Worm (Caenorhabditis elegans) whole organism, midembryonic: ENCODE measurements around the gene R102.6.

Source experiments
- T22C8.4 ChIP-seq: fragments of 200-800 bp; sonication (Bioruptor generic); IDR thresholded peaks from 2 replicates; pipeline ENCODE4 v1.3.6; 2022; ENCODE audit warnings: missing genetic modification characterization, missing compliant biosample characterization
- cog-1 ChIP-seq: sonication (generic microtip); optimal IDR thresholded peaks from 2 replicates; lab custom pipeline; 2016; ENCODE audit warnings: missing genetic modification characterization, missing compliant biosample characterization
- flt-1 ChIP-seq: fragments of 200-800 bp; sonication (Bioruptor generic); IDR thresholded peaks from 2 replicates; pipeline ENCODE4 v1.3.6; 2022; ENCODE audit warnings: missing genetic modification characterization, missing compliant biosample characterization
- klf-2 ChIP-seq: fragments of 200-800 bp; sonication (Bioruptor generic); conservative IDR thresholded peaks from 2 replicates; pipeline ENCODE4 v1.3.6; 2022; ENCODE audit warnings: missing genetic modification reagents, missing genetic modification characterization, missing compliant biosample characterization
- med-1 ChIP-seq: sonication (generic microtip); optimal IDR thresholded peaks from 2 replicates; lab custom pipeline; 2017; ENCODE audit warnings: missing genetic modification characterization, mild to moderate bottlenecking, missing compliant biosample characterization, antibody characterized with exemption, missing genetic modification reagents; ENCODE audit not compliant: insufficient read depth
- ref-1 ChIP-seq: fragments of 200-800 bp; sonication (Bioruptor generic); conservative IDR thresholded peaks from 2 replicates; pipeline ENCODE4 v1.3.6; 2022; ENCODE audit warnings: missing genetic modification reagents, missing genetic modification characterization, missing compliant biosample characterization
- tab-1 ChIP-seq: fragments of 200-800 bp; sonication (Bioruptor generic); IDR thresholded peaks from 2 replicates; pipeline ENCODE4 v1.3.6; 2022; ENCODE audit warnings: missing genetic modification characterization, missing compliant biosample characterization
- ztf-23 ChIP-seq: fragments of 200-800 bp; sonication (Bioruptor generic); IDR thresholded peaks from 2 replicates; pipeline ENCODE4 v1.3.6; 2022; ENCODE audit warnings: missing genetic modification reagents, missing genetic modification characterization, missing compliant biosample characterization
- ztf-29 ChIP-seq: fragments of 200-800 bp; sonication (Bioruptor generic); IDR thresholded peaks from 2 replicates; pipeline ENCODE4 v1.3.6; 2022; ENCODE audit warnings: missing genetic modification reagents, missing genetic modification characterization, missing compliant biosample characterization

The R102.6 gene

ce11 chrIV:10727734-10728133 lies 21.7 kb upstream of the R102.6 start, which contains the start of gene ZC168.2:
Gene ZC168.2, plus strand, starts transcription at chrIV:10728034.
- no peak for TF ChIP-seq ztf-23
- no peak for TF ChIP-seq ztf-29
- TF ChIP-seq klf-2 (GFP tag; lab: Robert Waterston, UW) = no peak
- no peak for TF ChIP-seq med-1 (GFP tag; lab: Kevin White, UChicago)
- no peak for TF ChIP-seq ref-1 (GFP tag; lab: Robert Waterston, UW)
- no peak for TF ChIP-seq flt-1 (GFP tag; lab: Robert Waterston, UW)
- no peak for TF ChIP-seq T22C8.4 (GFP tag; lab: Robert Waterston, UW)
- no peak for TF ChIP-seq cog-1 (tag; lab: Kevin White, UChicago)
- no peak for TF ChIP-seq tab-1 (GFP tag; lab: Robert Waterston, UW)

DNA sequence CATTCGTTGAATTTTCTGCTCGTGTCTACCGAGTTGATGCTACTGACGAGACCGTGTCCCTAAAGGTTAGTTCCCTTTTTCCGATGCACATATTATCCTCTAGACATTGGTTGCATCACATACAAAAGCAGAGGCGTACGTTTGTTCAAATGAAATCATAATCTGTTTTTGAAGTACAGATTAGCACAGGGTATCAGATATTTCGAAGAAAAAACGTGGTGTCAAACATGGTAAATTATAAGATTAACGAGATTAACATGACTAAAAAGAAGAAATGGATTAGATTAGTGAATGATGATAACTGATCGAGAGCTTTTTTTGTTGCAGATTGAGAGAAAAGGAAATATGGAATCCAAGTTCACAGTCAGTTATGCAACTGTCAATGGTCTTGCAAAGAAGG lies 12.9 kb upstream of the R102.6 start:
- TF ChIP-seq ztf-29 (no peak), T22C8.4 (GFP tag; lab: Robert Waterston, UW) (no peak), ref-1 (GFP tag; lab: Robert Waterston, UW) (no peak)

DNA sequence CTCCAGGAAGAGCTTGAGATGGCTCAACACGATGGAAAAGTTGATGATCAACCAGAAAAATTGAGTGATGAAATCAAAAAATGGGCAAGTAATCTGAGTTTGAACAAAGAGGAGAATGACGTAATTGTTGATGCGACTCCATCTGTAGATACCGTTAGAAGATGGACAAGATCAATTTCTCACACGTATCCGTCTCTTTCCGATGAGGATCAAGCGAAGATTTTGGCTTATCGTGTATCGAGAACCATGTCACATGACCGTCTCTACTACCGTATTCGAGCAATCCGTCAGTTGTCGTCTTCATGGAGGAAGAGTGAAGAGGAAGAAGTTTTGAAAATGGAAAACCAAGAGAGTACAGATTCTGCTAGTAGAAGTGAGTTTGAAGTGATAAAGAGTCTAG lies 12.1 kb upstream of the R102.6 start:
- TF ChIP-seq tab-1 (GFP tag; lab: Robert Waterston, UW) = no peak
- no peak for TF ChIP-seq flt-1 (GFP tag; lab: Robert Waterston, UW)
- TF ChIP-seq klf-2 (GFP tag; lab: Robert Waterston, UW) = no peak
- TF ChIP-seq T22C8.4 (GFP tag; lab: Robert Waterston, UW) = no peak
- no peak for TF ChIP-seq ztf-29
- no peak for TF ChIP-seq cog-1 (tag; lab: Kevin White, UChicago)
- no peak for TF ChIP-seq ztf-23
- no peak for TF ChIP-seq ref-1 (GFP tag; lab: Robert Waterston, UW)
- TF ChIP-seq med-1 (GFP tag; lab: Kevin White, UChicago) = no peak

- TF ChIP-seq T22C8.4 (GFP tag; lab: Robert Waterston, UW) (no peak), ref-1 (GFP tag; lab: Robert Waterston, UW) (no peak), ztf-29 (no peak), flt-1 (GFP tag; lab: Robert Waterston, UW) (no peak), tab-1 (GFP tag; lab: Robert Waterston, UW) (no peak), med-1 (GFP tag; lab: Kevin White, UChicago) (no peak), cog-1 (tag; lab: Kevin White, UChicago) (no peak), ztf-23 (no peak), klf-2 (GFP tag; lab: Robert Waterston, UW) (no peak)
Observed at ce11 chrIV:10716348-10716747, 10.4 kb upstream of the R102.6 start, which contains the start of gene ncx-3. Gene ncx-3, plus strand, starts transcription at chrIV:10716648.

ce11 chrIV:10714594-10714993 lies 8.6 kb upstream of the R102.6 start:
- TF ChIP-seq ztf-29 = no peak
- no peak for TF ChIP-seq T22C8.4 (GFP tag; lab: Robert Waterston, UW)
- no peak for TF ChIP-seq tab-1 (GFP tag; lab: Robert Waterston, UW)
- no peak for TF ChIP-seq ztf-23
- no peak for TF ChIP-seq ref-1 (GFP tag; lab: Robert Waterston, UW)
- no peak for TF ChIP-seq med-1 (GFP tag; lab: Kevin White, UChicago)
- no peak for TF ChIP-seq cog-1 (tag; lab: Kevin White, UChicago)
- TF ChIP-seq flt-1 (GFP tag; lab: Robert Waterston, UW) = no peak
- TF ChIP-seq klf-2 (GFP tag; lab: Robert Waterston, UW) = no peak

ce11 chrIV:10711729-10712128 lies 5.7 kb upstream of the R102.6 start, which contains the start of gene glb-21:
Gene glb-21, minus strand, starts transcription at chrIV:10711794.
- TF ChIP-seq ref-1 (GFP tag; lab: Robert Waterston, UW) = no peak
- no peak for TF ChIP-seq tab-1 (GFP tag; lab: Robert Waterston, UW)
- no peak for TF ChIP-seq ztf-23
- no peak for TF ChIP-seq med-1 (GFP tag; lab: Kevin White, UChicago)
- TF ChIP-seq ztf-29 = no peak
- TF ChIP-seq T22C8.4 (GFP tag; lab: Robert Waterston, UW) = no peak
- no peak for TF ChIP-seq flt-1 (GFP tag; lab: Robert Waterston, UW)
- no peak for TF ChIP-seq klf-2 (GFP tag; lab: Robert Waterston, UW)
- no peak for TF ChIP-seq cog-1 (tag; lab: Kevin White, UChicago)

- no peak for TF ChIP-seq med-1 (GFP tag; lab: Kevin White, UChicago)
- no peak for TF ChIP-seq cog-1 (tag; lab: Kevin White, UChicago)
- TF ChIP-seq ztf-29 = no peak
- TF ChIP-seq T22C8.4 (GFP tag; lab: Robert Waterston, UW) = no peak
- TF ChIP-seq ztf-23 = no peak
- TF ChIP-seq klf-2 (GFP tag; lab: Robert Waterston, UW) = no peak
- no peak for TF ChIP-seq flt-1 (GFP tag; lab: Robert Waterston, UW)
- TF ChIP-seq tab-1 (GFP tag; lab: Robert Waterston, UW) = no peak
- TF ChIP-seq ref-1 (GFP tag; lab: Robert Waterston, UW) = no peak
Observed at ce11 chrIV:10705176-10705575, 814 bp downstream of the R102.6 start, which contains the start of gene R102.10. Gene R102.10, plus strand, starts transcription at chrIV:10705476.

- TF ChIP-seq klf-2 (GFP tag; lab: Robert Waterston, UW) (no peak), T22C8.4 (GFP tag; lab: Robert Waterston, UW) (no peak), ztf-29 (no peak), ref-1 (GFP tag; lab: Robert Waterston, UW) (no peak), tab-1 (GFP tag; lab: Robert Waterston, UW) (no peak), med-1 (GFP tag; lab: Kevin White, UChicago) (no peak), ztf-23 (no peak)
Observed at ce11 chrIV:10701866-10702458, 4.0 kb downstream of the R102.6 start.

DNA sequence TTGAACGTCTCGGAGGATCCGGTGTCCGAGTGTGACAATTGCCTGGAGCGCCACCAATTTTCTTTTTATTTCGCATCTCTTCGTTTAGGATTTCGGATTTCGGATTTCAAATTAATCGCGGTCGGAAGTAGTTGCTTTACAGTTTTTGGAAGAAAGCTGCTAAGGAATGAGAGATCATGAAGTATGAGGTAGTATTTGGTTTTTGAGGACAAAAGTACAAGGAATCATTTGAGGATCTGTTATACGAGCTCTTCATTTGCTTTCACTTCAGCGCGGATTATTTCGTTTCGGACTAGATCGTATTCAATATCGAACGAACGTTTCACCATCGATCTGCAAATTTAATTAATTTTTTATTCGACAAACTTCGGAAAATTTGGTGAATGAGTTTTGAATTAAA lies 6.3 kb downstream of the R102.6 start, which contains the start of gene R102.11:
R102.11 (minus strand) TSS at position 101 of the 400 bp plus-strand sequence.
- no peak for TF ChIP-seq cog-1 (tag; lab: Kevin White, UChicago)
- TF ChIP-seq tab-1 (GFP tag; lab: Robert Waterston, UW) = no peak
- TF ChIP-seq flt-1 (GFP tag; lab: Robert Waterston, UW) = no peak
- no peak for TF ChIP-seq ref-1 (GFP tag; lab: Robert Waterston, UW)
- TF ChIP-seq klf-2 (GFP tag; lab: Robert Waterston, UW) = no peak
- no peak for TF ChIP-seq ztf-29
- TF ChIP-seq med-1 (GFP tag; lab: Kevin White, UChicago) = no peak
- TF ChIP-seq T22C8.4 (GFP tag; lab: Robert Waterston, UW) = no peak
- TF ChIP-seq ztf-23 = no peak
